Worm (Caenorhabditis elegans) whole organism, early embryonic: ENCODE measurements around the gene pqn-67.

Source experiments
- B0310.2 ChIP-seq: sonication (generic microtip); optimal IDR thresholded peaks from 2 replicates; lab custom pipeline; 2016; ENCODE audit warnings: mild to moderate bottlenecking, missing genetic modification characterization, missing compliant biosample characterization
- F13C5.2 ChIP-seq: sonication (generic microtip); optimal IDR thresholded peaks from 2 replicates; lab custom pipeline; 2017; ENCODE audit warnings: mild to moderate bottlenecking, missing genetic modification characterization, inconsistent platforms, missing compliant biosample characterization
- aly-1 ChIP-seq: sonication (generic microtip); optimal IDR thresholded peaks from 2 replicates; lab custom pipeline; 2016; ENCODE audit warnings: missing genetic modification characterization, missing compliant biosample characterization
- ama-1 ChIP-seq: fragments of 150-350 bp; optimal IDR thresholded peaks from 2 replicates; lab custom pipeline; 2014
- ceh-13 ChIP-seq: fragments of 200-800 bp; sonication (Bioruptor generic); optimal IDR thresholded peaks from 2 replicates; lab custom pipeline; 2018; ENCODE audit warnings: mild to moderate bottlenecking, missing genetic modification characterization, missing compliant biosample characterization
- ceh-36 ChIP-seq: sonication (generic microtip); optimal IDR thresholded peaks from 2 replicates; lab custom pipeline; 2016; ENCODE audit warnings: missing genetic modification characterization, inconsistent platforms, missing compliant biosample characterization
- ets-7 ChIP-seq: sonication (generic microtip); optimal IDR thresholded peaks from 2 replicates; lab custom pipeline; 2016; ENCODE audit warnings: missing genotype, missing genetic modification characterization, missing compliant biosample characterization
- flt-1 ChIP-seq: fragments of 200-800 bp; sonication (Bioruptor generic); IDR thresholded peaks from 2 replicates; pipeline ENCODE4 v1.3.6; 2022; ENCODE audit warnings: missing genetic modification characterization, missing compliant biosample characterization
- hmbx-1 ChIP-seq: sonication (generic microtip); optimal IDR thresholded peaks from 2 replicates; lab custom pipeline; 2016; ENCODE audit warnings: mild to moderate bottlenecking, missing genetic modification characterization, missing compliant biosample characterization
- hmg-4 ChIP-seq: fragments of 200-800 bp; sonication (Bioruptor generic); optimal IDR thresholded peaks from 2 replicates; lab custom pipeline; 2018; ENCODE audit warnings: mild to moderate bottlenecking, missing genetic modification characterization, missing compliant biosample characterization
- hnd-1 ChIP-seq: sonication (generic microtip); optimal IDR thresholded peaks from 2 replicates; lab custom pipeline; 2016; ENCODE audit warnings: missing genetic modification characterization, missing compliant biosample characterization
- pes-1 ChIP-seq: fragments of 200-800 bp; sonication (Bioruptor generic); IDR thresholded peaks from 2 replicates; pipeline ENCODE4 v1.3.6; 2022; ENCODE audit warnings: missing genetic modification reagents, missing genetic modification characterization, missing compliant biosample characterization
- scrt-1 ChIP-seq: fragments of 200-800 bp; sonication (Bioruptor generic); IDR thresholded peaks from 2 replicates; pipeline ENCODE4 v1.3.6; 2022; ENCODE audit warnings: missing genetic modification characterization, missing compliant biosample characterization
- sea-1 ChIP-seq: fragments of 200-800 bp; sonication (Bioruptor generic); conservative IDR thresholded peaks from 2 replicates; pipeline ENCODE4 v1.3.6; 2022; ENCODE audit warnings: missing genetic modification characterization, missing compliant biosample characterization
- tbx-11 ChIP-seq: fragments of 200-800 bp; sonication (Bioruptor generic); IDR thresholded peaks from 2 replicates; pipeline ENCODE4 v1.3.6; 2022; ENCODE audit warnings: missing genetic modification characterization, missing compliant biosample characterization
- tbx-37 ChIP-seq: fragments of 200-800 bp; sonication (Bioruptor generic); conservative IDR thresholded peaks from 2 replicates; pipeline ENCODE4 v1.3.6; 2022; ENCODE audit warnings: missing genetic modification reagents, missing genetic modification characterization, missing compliant biosample characterization
- tra-4 ChIP-seq: sonication (generic microtip); optimal IDR thresholded peaks from 2 replicates; lab custom pipeline; 2017; ENCODE audit warnings: missing genetic modification characterization, missing compliant biosample characterization

Gene pqn-67

ce11 chrV:12922308-12922707 is 1.9 kb upstream of the pqn-67 start, which contains the start of gene dhrs-4:
Gene dhrs-4 (plus strand): TSS chrV:12922608.
- TF ChIP-seq hmg-4 (GFP tag; lab: Kevin White, UChicago) (no peak), tra-4 (tag; lab: Kevin White, UChicago) (no peak), ceh-13 (no peak), aly-1 (tag; lab: Kevin White, UChicago) (no peak), flt-1 (GFP tag; lab: Robert Waterston, UW) (no peak), scrt-1 (GFP tag; lab: Robert Waterston, UW) (no peak), ceh-36 (no peak), F13C5.2 (tag; lab: Kevin White, UChicago) (no peak), B0310.2 (tag; lab: Kevin White, UChicago) (no peak), sea-1 (GFP tag; lab: Robert Waterston, UW) (no peak), tbx-37 (GFP tag; lab: Robert Waterston, UW) (no peak), hnd-1 (tag; lab: Kevin White, UChicago) (no peak), hmbx-1 (tag; lab: Kevin White, UChicago) (no peak), ets-7 (tag; lab: Kevin White, UChicago) (no peak), tbx-11 (GFP tag; lab: Robert Waterston, UW) (no peak), ama-1 (lab: Kevin White, UChicago) (no peak), pes-1 (no peak)

ce11 chrV:12928929-12929532 is 4.8 kb downstream of the pqn-67 start, which contains the start of gene T16G1.2:
Gene T16G1.2 (plus strand): TSS chrV:12929482.
- no peak for TF ChIP-seq aly-1 (tag; lab: Kevin White, UChicago)
- TF ChIP-seq ets-7 (tag; lab: Kevin White, UChicago): no peak
- TF ChIP-seq B0310.2 (tag; lab: Kevin White, UChicago): no peak
- no peak for TF ChIP-seq tra-4 (tag; lab: Kevin White, UChicago)
- TF ChIP-seq tbx-11 (GFP tag; lab: Robert Waterston, UW): no peak

- TF ChIP-seq ama-1 (lab: Kevin White, UChicago): no peak
- no peak for TF ChIP-seq tbx-11 (GFP tag; lab: Robert Waterston, UW)
- no peak for TF ChIP-seq scrt-1 (GFP tag; lab: Robert Waterston, UW)
- TF ChIP-seq hmbx-1 (tag; lab: Kevin White, UChicago): no peak
- TF ChIP-seq sea-1 (GFP tag; lab: Robert Waterston, UW): no peak
- TF ChIP-seq flt-1 (GFP tag; lab: Robert Waterston, UW): no peak
- no peak for TF ChIP-seq aly-1 (tag; lab: Kevin White, UChicago)
- no peak for TF ChIP-seq tbx-37 (GFP tag; lab: Robert Waterston, UW)
- no peak for TF ChIP-seq ets-7 (tag; lab: Kevin White, UChicago)
- no peak for TF ChIP-seq hnd-1 (tag; lab: Kevin White, UChicago)
- TF ChIP-seq tra-4 (tag; lab: Kevin White, UChicago): no peak
Measured at ce11 chrV:12933654-12934053, 9.4 kb downstream of the pqn-67 start.

- no peak for TF ChIP-seq aly-1 (tag; lab: Kevin White, UChicago)
- no peak for TF ChIP-seq pes-1
Measured at ce11 chrV:12934976-12935375, 10.7 kb downstream of the pqn-67 start, which contains the start of gene T16G1.7. Gene T16G1.7 (minus strand): TSS chrV:12935112.

- TF ChIP-seq ets-7 (tag; lab: Kevin White, UChicago) (no peak), F13C5.2 (tag; lab: Kevin White, UChicago) (no peak), pes-1 (no peak), tra-4 (tag; lab: Kevin White, UChicago) (no peak), hmg-4 (GFP tag; lab: Kevin White, UChicago) (no peak), flt-1 (GFP tag; lab: Robert Waterston, UW) (no peak), tbx-37 (GFP tag; lab: Robert Waterston, UW) (no peak)
Measured at ce11 chrV:12937098-12937497, 12.9 kb downstream of the pqn-67 start, which contains the start of gene T16G1.6. Gene T16G1.6 (minus strand): TSS chrV:12937174.

- no peak for TF ChIP-seq flt-1 (GFP tag; lab: Robert Waterston, UW)
- TF ChIP-seq B0310.2 (tag; lab: Kevin White, UChicago): no peak
- no peak for TF ChIP-seq hnd-1 (tag; lab: Kevin White, UChicago)
- no peak for TF ChIP-seq aly-1 (tag; lab: Kevin White, UChicago)
- TF ChIP-seq ama-1 (lab: Kevin White, UChicago): no peak
- TF ChIP-seq sea-1 (GFP tag; lab: Robert Waterston, UW): no peak
- TF ChIP-seq hmg-4 (GFP tag; lab: Kevin White, UChicago): no peak
- no peak for TF ChIP-seq tbx-37 (GFP tag; lab: Robert Waterston, UW)
- no peak for TF ChIP-seq scrt-1 (GFP tag; lab: Robert Waterston, UW)
- no peak for TF ChIP-seq hmbx-1 (tag; lab: Kevin White, UChicago)
- no peak for TF ChIP-seq pes-1
- TF ChIP-seq tra-4 (tag; lab: Kevin White, UChicago): no peak
- TF ChIP-seq ceh-36: no peak
- TF ChIP-seq ceh-13: no peak
- no peak for TF ChIP-seq tbx-11 (GFP tag; lab: Robert Waterston, UW)
- no peak for TF ChIP-seq ets-7 (tag; lab: Kevin White, UChicago)
- TF ChIP-seq F13C5.2 (tag; lab: Kevin White, UChicago): no peak
Measured at ce11 chrV:12939434-12939833, 15.2 kb downstream of the pqn-67 start, which contains the start of gene T16G1.5. Gene T16G1.5 (minus strand): TSS chrV:12939552.

- TF ChIP-seq F13C5.2 (tag; lab: Kevin White, UChicago) (no peak), aly-1 (tag; lab: Kevin White, UChicago) (no peak), tbx-37 (GFP tag; lab: Robert Waterston, UW) (no peak), ceh-36 (no peak), flt-1 (GFP tag; lab: Robert Waterston, UW) (no peak)
Measured at ce11 chrV:12941797-12942474, 17.7 kb downstream of the pqn-67 start, which contains the start of gene T16G1.4. Gene T16G1.4 (minus strand): TSS chrV:12941847.
